Worm (Caenorhabditis elegans) whole organism, L2 larva: ENCODE measurements around the gene mbr-1.

Experiments
- C34F6.9 ChIP-seq: fragments of 150-350 bp; optimal IDR thresholded peaks from 2 replicates; lab custom pipeline; 2014; ENCODE audit warnings: missing biosample characterization, missing genetic modification characterization
- F13H6.1 ChIP-seq: sonication (generic microtip); optimal IDR thresholded peaks from 2 replicates; lab custom pipeline; 2016; ENCODE audit warnings: missing genetic modification characterization, missing compliant biosample characterization
- R02D3.7 ChIP-seq: fragments of 150-350 bp; optimal IDR thresholded peaks from 2 replicates; lab custom pipeline; 2014; ENCODE audit warnings: missing biosample characterization, missing genetic modification characterization
- Y55F3AM.14 ChIP-seq: fragments of 200-800 bp; sonication (Bioruptor generic); optimal IDR thresholded peaks from 2 replicates; lab custom pipeline; 2018; ENCODE audit warnings: mild to moderate bottlenecking, missing genetic modification characterization, missing compliant biosample characterization
- ZK546.5 ChIP-seq: sonication (generic microtip); optimal IDR thresholded peaks from 2 replicates; lab custom pipeline; 2017; ENCODE audit warnings: missing biosample characterization, missing genetic modification characterization
- alr-1 ChIP-seq: fragments of 150-350 bp; optimal IDR thresholded peaks from 2 replicates; lab custom pipeline; 2014; ENCODE audit warnings: missing biosample characterization, missing genetic modification characterization
- aly-2 ChIP-seq: fragments of 150-350 bp; optimal IDR thresholded peaks from 2 replicates; lab custom pipeline; 2014; ENCODE audit warnings: missing biosample characterization, missing genetic modification characterization
- ama-1 ChIP-seq: fragments of 150-350 bp; optimal IDR thresholded peaks from 2 replicates; lab custom pipeline; 2018; ENCODE audit warnings: inconsistent platforms
- blmp-1 ChIP-seq: sonication (generic microtip); optimal IDR thresholded peaks from 2 replicates; lab custom pipeline; 2017; ENCODE audit warnings: missing genetic modification characterization, mild to moderate bottlenecking, missing compliant biosample characterization, antibody characterized with exemption, moderate library complexity; ENCODE audit not compliant: insufficient read depth
- ceh-16 ChIP-seq: fragments of 150-350 bp; optimal IDR thresholded peaks from 2 replicates; lab custom pipeline; 2014; ENCODE audit warnings: missing biosample characterization, missing genetic modification characterization
- ceh-82 ChIP-seq: fragments of 150-350 bp; optimal IDR thresholded peaks from 2 replicates; lab custom pipeline; 2014; ENCODE audit warnings: missing biosample characterization, missing genetic modification characterization
- crh-2 ChIP-seq: sonication (generic microtip); optimal IDR thresholded peaks from 2 replicates; lab custom pipeline; 2017; ENCODE audit warnings: missing biosample characterization, missing genetic modification characterization
- dmd-4 ChIP-seq: sonication (generic microtip); optimal IDR thresholded peaks from 2 replicates; lab custom pipeline; 2017; ENCODE audit warnings: missing biosample characterization, missing genetic modification characterization
- egl-27 ChIP-seq: sonication (generic microtip); optimal IDR thresholded peaks from 3 replicates; lab custom pipeline; 2017; ENCODE audit warnings: missing biosample characterization, missing genetic modification reagents, missing genetic modification characterization
- elt-1 ChIP-seq: fragments of 150-350 bp; optimal IDR thresholded peaks from 2 replicates; lab custom pipeline; 2014; ENCODE audit warnings: missing biosample characterization, missing genetic modification characterization
- elt-3 ChIP-seq: sonication (generic microtip); optimal IDR thresholded peaks from 2 replicates; lab custom pipeline; 2017; ENCODE audit warnings: missing biosample characterization, missing genetic modification characterization
- fos-1 ChIP-seq: fragments of 150-350 bp; optimal IDR thresholded peaks from 2 replicates; lab custom pipeline; 2014; ENCODE audit warnings: missing biosample characterization, missing genetic modification characterization
- gmeb-1 ChIP-seq: fragments of 150-350 bp; optimal IDR thresholded peaks from 2 replicates; lab custom pipeline; 2014; ENCODE audit warnings: missing biosample characterization, missing genetic modification characterization
- lin-11 ChIP-seq: fragments of 150-350 bp; sonication (generic microtip); optimal IDR thresholded peaks from 2 replicates; lab custom pipeline; 2014; ENCODE audit warnings: missing biosample characterization, missing genetic modification characterization, inconsistent platforms, mixed read lengths
- lin-13 ChIP-seq: fragments of 150-350 bp; optimal IDR thresholded peaks from 2 replicates; lab custom pipeline; 2014; ENCODE audit warnings: missing biosample characterization, missing genetic modification reagents, missing genetic modification characterization
- lin-39 ChIP-seq: fragments of 150-350 bp; optimal IDR thresholded peaks from 2 replicates; lab custom pipeline; 2014; ENCODE audit warnings: missing biosample characterization, missing genetic modification reagents, missing genetic modification characterization
- lsy-2 ChIP-seq, 2 experiments: fragments of 150-350 bp in 1 of 2; sonication (generic microtip) in 1 of 2; optimal IDR thresholded peaks; 2 replicates each; lab custom pipeline; 2014 to 2017; ENCODE audit warnings: missing biosample characterization in 2 of 2, missing genetic modification characterization in 2 of 2
- mab-5 ChIP-seq: fragments of 150-350 bp; optimal IDR thresholded peaks from 2 replicates; lab custom pipeline; 2014; ENCODE audit warnings: missing biosample characterization, missing genetic modification characterization
- mbf-1 ChIP-seq: sonication (generic microtip); optimal IDR thresholded peaks from 2 replicates; lab custom pipeline; 2017; ENCODE audit warnings: missing biosample characterization, missing genetic modification characterization
- mdl-1 ChIP-seq, 2 experiments: fragments of 150-350 bp in 1 of 2; sonication (generic microtip) in 1 of 2; optimal IDR thresholded peaks; 2 replicates each; lab custom pipeline; 2017; ENCODE audit warnings: missing biosample characterization in 2 of 2, missing genetic modification characterization in 2 of 2
- nhr-10 ChIP-seq: sonication (generic microtip); optimal IDR thresholded peaks from 2 replicates; lab custom pipeline; 2017; ENCODE audit warnings: missing biosample characterization, missing genetic modification characterization
- nhr-11 ChIP-seq: fragments of 150-350 bp; optimal IDR thresholded peaks from 2 replicates; lab custom pipeline; 2014; ENCODE audit warnings: missing biosample characterization, missing genetic modification characterization
- nhr-12 ChIP-seq: fragments of 150-350 bp; optimal IDR thresholded peaks from 2 replicates; lab custom pipeline; 2014; ENCODE audit warnings: missing biosample characterization, missing genetic modification characterization
- nhr-129 ChIP-seq: fragments of 150-350 bp; optimal IDR thresholded peaks from 2 replicates; lab custom pipeline; 2014; ENCODE audit warnings: missing biosample characterization, missing genetic modification characterization
- nhr-21 ChIP-seq: fragments of 150-350 bp; optimal IDR thresholded peaks from 2 replicates; lab custom pipeline; 2014; ENCODE audit warnings: missing biosample characterization, missing genetic modification characterization
- nhr-23 ChIP-seq: fragments of 150-350 bp; optimal IDR thresholded peaks from 2 replicates; lab custom pipeline; 2014; ENCODE audit warnings: missing biosample characterization, missing genetic modification reagents, missing genetic modification characterization
- nhr-237 ChIP-seq: fragments of 150-350 bp; optimal IDR thresholded peaks from 2 replicates; lab custom pipeline; 2014; ENCODE audit warnings: missing biosample characterization, missing genetic modification characterization
- nhr-25 ChIP-seq: fragments of 150-350 bp; sonication (generic microtip); optimal IDR thresholded peaks from 3 replicates; lab custom pipeline; 2014; ENCODE audit warnings: missing biosample characterization, missing genetic modification characterization
- nhr-6 ChIP-seq: fragments of 150-350 bp; optimal IDR thresholded peaks from 2 replicates; lab custom pipeline; 2014; ENCODE audit warnings: missing biosample characterization, missing genetic modification characterization
- nhr-77 ChIP-seq: fragments of 150-350 bp; optimal IDR thresholded peaks from 2 replicates; lab custom pipeline; 2014; ENCODE audit warnings: missing biosample characterization, missing genetic modification characterization
- peb-1 ChIP-seq: fragments of 150-350 bp; optimal IDR thresholded peaks from 2 replicates; lab custom pipeline; 2014; ENCODE audit warnings: missing biosample characterization, missing genetic modification characterization
- sem-4 ChIP-seq: fragments of 150-350 bp; optimal IDR thresholded peaks from 2 replicates; lab custom pipeline; 2014; ENCODE audit warnings: missing biosample characterization, missing genetic modification reagents, missing genetic modification characterization
- skn-1 ChIP-seq: sonication (generic microtip); optimal IDR thresholded peaks from 2 replicates; lab custom pipeline; 2017; ENCODE audit warnings: missing biosample characterization, missing genetic modification characterization
- sma-3 ChIP-seq: sonication (generic microtip); optimal IDR thresholded peaks from 2 replicates; lab custom pipeline; 2016; ENCODE audit warnings: missing genetic modification reagents, missing genetic modification characterization, missing compliant biosample characterization
- sma-9 ChIP-seq, 2 experiments: fragments of 150-350 bp in 1 of 2; sonication (generic microtip) in 1 of 2; optimal IDR thresholded peaks; 2 replicates each; lab custom pipeline; 2014 to 2016; ENCODE audit warnings: missing genetic modification characterization in 2 of 2, mild to moderate bottlenecking in 1 of 2, missing biosample characterization in 1 of 2, missing compliant biosample characterization in 1 of 2, missing genetic modification reagents in 1 of 2, moderate library complexity in 1 of 2
- snpc-4 ChIP-seq: fragments of 150-350 bp; optimal IDR thresholded peaks from 2 replicates; lab custom pipeline; 2014; ENCODE audit warnings: missing biosample characterization, missing genetic modification characterization
- unc-39 ChIP-seq: fragments of 150-350 bp; optimal IDR thresholded peaks from 2 replicates; lab custom pipeline; 2014; ENCODE audit warnings: missing biosample characterization, missing genetic modification characterization
- unc-55 ChIP-seq: fragments of 150-350 bp; sonication (generic microtip); optimal IDR thresholded peaks from 3 replicates; lab custom pipeline; 2014; ENCODE audit warnings: missing biosample characterization, missing genetic modification reagents, missing genetic modification characterization
- unc-62 ChIP-seq: fragments of 150-350 bp; optimal IDR thresholded peaks from 2 replicates; lab custom pipeline; 2014; ENCODE audit warnings: missing biosample characterization, missing genetic modification reagents, missing genetic modification characterization
- zag-1 ChIP-seq: fragments of 150-350 bp; optimal IDR thresholded peaks from 2 replicates; lab custom pipeline; 2014; ENCODE audit warnings: missing biosample characterization, missing genetic modification characterization
- ztf-1 ChIP-seq: fragments of 200-800 bp; sonication (Bioruptor generic); conservative IDR thresholded peaks from 2 replicates; pipeline ENCODE4 v1.3.6; 2022; ENCODE audit warnings: missing genetic modification characterization, missing compliant biosample characterization
- ztf-11 ChIP-seq: sonication (generic microtip); optimal IDR thresholded peaks from 2 replicates; lab custom pipeline; 2017; ENCODE audit warnings: missing biosample characterization, missing genetic modification characterization
- ztf-4 ChIP-seq: fragments of 150-350 bp; optimal IDR thresholded peaks from 2 replicates; lab custom pipeline; 2014; ENCODE audit warnings: missing biosample characterization, missing genetic modification characterization

The mbr-1 gene

DNA sequence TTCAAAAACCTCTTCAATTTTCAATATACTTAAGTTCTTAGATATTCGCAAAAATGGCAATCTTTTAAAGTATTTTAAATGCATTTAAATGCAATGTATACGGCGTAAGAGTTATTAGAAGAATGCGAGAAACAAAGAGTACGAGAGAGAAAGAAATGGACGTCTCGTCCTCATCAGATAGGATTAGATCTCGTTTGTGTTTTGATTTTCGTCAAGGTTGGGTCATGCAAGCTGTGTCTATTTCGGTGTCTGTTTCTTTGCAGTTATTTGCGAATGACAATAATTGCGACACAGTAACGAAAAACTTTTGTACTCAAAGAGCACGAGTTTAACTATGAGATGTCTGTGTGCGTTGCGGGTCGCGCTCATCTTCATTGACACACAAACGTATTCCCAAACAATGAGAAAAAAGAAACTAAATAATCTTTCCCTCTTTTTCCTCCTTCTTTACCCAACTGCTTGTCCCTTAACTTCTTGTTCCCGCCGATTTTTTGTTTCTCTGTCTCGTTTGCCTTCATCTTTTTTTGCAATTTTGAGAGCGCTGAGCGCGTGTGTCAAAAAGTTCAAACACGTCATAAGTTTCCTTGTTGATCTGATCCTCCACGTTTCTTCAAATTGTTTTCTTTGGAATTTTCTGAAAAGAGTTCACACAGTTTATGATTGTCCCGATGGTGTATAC lies 45.3 kb upstream of the mbr-1 start:
- TF ChIP-seq F13H6.1 (tag; lab: Kevin White, UChicago) (peak; percentile 76), mdl-1 (tag; optimal IDR thresholded peaks at IDR 0.05; lab: Kevin White, UChicago) (peak in 1 of 2 experiments; percentile 24), snpc-4 (tag; lab: Kevin White, UChicago) (no peak), lin-13 (GFP tag; lab: Kevin White, UChicago) (peak; percentile 48), C34F6.9 (tag; lab: Kevin White, UChicago) (peak; percentile 1), nhr-21 (tag; lab: Kevin White, UChicago) (no peak), nhr-129 (tag; lab: Kevin White, UChicago) (peak; percentile 30), sma-9 (GFP tag; optimal IDR thresholded peaks at IDR 0.05; lab: Kevin White, UChicago) (peak; percentile 22), sma-9 (tag; optimal IDR thresholded peaks at IDR 0.05; lab: Kevin White, UChicago) (no peak), mbf-1 (tag; lab: Kevin White, UChicago) (no peak)

DNA sequence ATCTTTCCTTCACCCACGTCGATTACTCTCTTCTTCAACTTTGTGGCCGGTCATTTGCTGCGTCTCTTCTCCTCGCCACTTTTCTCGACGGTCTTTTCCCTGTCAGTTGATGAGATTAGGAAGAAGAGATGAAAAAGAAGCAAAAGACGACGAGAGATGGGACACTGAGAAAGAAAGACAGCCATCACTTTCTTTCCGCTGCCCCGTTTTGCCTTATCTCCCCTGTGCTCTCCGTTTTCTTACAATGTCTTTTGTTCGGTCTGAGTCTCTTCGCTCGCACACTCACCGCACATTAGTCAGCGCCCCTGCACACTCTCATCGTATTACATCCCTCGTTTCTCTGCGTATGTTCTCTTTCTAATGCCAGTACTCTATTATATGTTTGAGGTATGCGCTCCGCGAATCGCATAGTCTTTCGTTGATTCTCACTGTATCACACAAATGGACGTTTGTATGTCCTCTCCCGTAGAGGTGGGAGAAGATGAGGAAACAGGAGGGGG lies 44.3 kb upstream of the mbr-1 start:
- TF ChIP-seq lin-13 (GFP tag; lab: Kevin White, UChicago) (peak; percentile 89), mdl-1 (tag; optimal IDR thresholded peaks at IDR 0.05; lab: Kevin White, UChicago) (peak; percentile 94 to 97), gmeb-1 (tag; lab: Kevin White, UChicago) (peak; percentile 73), sma-9 (GFP tag; optimal IDR thresholded peaks at IDR 0.05; lab: Kevin White, UChicago) (peak; percentile 100), sma-9 (tag; optimal IDR thresholded peaks at IDR 0.05; lab: Kevin White, UChicago) (no peak), nhr-25 (tag; lab: Kevin White, UChicago) (peak; percentile 95), nhr-12 (peak; percentile 44), lsy-2 (tag; optimal IDR thresholded peaks at IDR 0.05; lab: Kevin White, UChicago) (peak; percentile 62 to 94), snpc-4 (tag; lab: Kevin White, UChicago) (peak; percentile 85), ztf-1 (GFP tag; lab: Robert Waterston, UW) (no peak), sma-3 (peak; percentile 98), unc-39 (tag; lab: Kevin White, UChicago) (no peak), ama-1 (lab: Kevin White, UChicago) (peak; percentile 66), ZK546.5 (tag; lab: Kevin White, UChicago) (peak; percentile 19), elt-1 (peak; percentile 75), unc-55 (GFP tag; lab: Kevin White, UChicago) (peak; percentile 93), R02D3.7 (tag; lab: Kevin White, UChicago) (no peak), nhr-77 (peak; percentile 69), mab-5 (peak; percentile 94), skn-1 (tag; lab: Kevin White, UChicago) (no peak), elt-3 (tag; lab: Kevin White, UChicago) (no peak), fos-1 (tag; lab: Kevin White, UChicago) (peak; percentile 99), nhr-237 (tag; lab: Kevin White, UChicago) (peak; percentile 60), nhr-129 (tag; lab: Kevin White, UChicago) (peak; percentile 97), unc-62 (peak; percentile 94), sem-4 (tag; lab: Kevin White, UChicago) (peak; percentile 95), ceh-16 (tag; lab: Kevin White, UChicago) (peak; percentile 89), aly-2 (tag; lab: Kevin White, UChicago) (no peak), C34F6.9 (tag; lab: Kevin White, UChicago) (peak; percentile 98), nhr-23 (no peak), F13H6.1 (tag; lab: Kevin White, UChicago) (peak; percentile 100), zag-1 (tag; lab: Kevin White, UChicago) (peak; percentile 95), Y55F3AM.14 (GFP tag; lab: Kevin White, UChicago) (peak; percentile 89), nhr-6 (tag; lab: Kevin White, UChicago) (peak; percentile 98), blmp-1 (tag; lab: Kevin White, UChicago) (peak; percentile 98), ztf-4 (peak; percentile 90), peb-1 (tag; lab: Kevin White, UChicago) (peak; percentile 73), dmd-4 (tag; lab: Kevin White, UChicago) (no peak), egl-27 (peak; percentile 99), nhr-21 (tag; lab: Kevin White, UChicago) (peak; percentile 97), ztf-11 (tag; lab: Kevin White, UChicago) (no peak), crh-2 (tag; lab: Kevin White, UChicago) (peak; percentile 97), nhr-10 (tag; lab: Kevin White, UChicago) (peak; percentile 83), mbf-1 (tag; lab: Kevin White, UChicago) (no peak), ceh-82 (tag; lab: Kevin White, UChicago) (peak; percentile 29), alr-1 (no peak), nhr-11 (tag; lab: Kevin White, UChicago) (no peak), lin-11 (tag; lab: Kevin White, UChicago) (peak; percentile 95), lin-39 (tag; lab: Kevin White, UChicago) (peak; percentile 85)
